Worm (Caenorhabditis elegans) whole organism, young adult: ENCODE data around the gene cav-2.

Source experiments
- B0035.1 ChIP-seq: sonication (generic microtip); optimal IDR thresholded peaks from 2 replicates; lab custom pipeline; 2016; ENCODE audit warnings: missing genetic modification characterization, mild to moderate bottlenecking, missing compliant biosample characterization, missing genotype, missing genetic modification reagents
- B0336.3 ChIP-seq: fragments of 200-800 bp; sonication (Bioruptor generic); IDR thresholded peaks from 2 replicates; pipeline ENCODE4 v1.3.6; 2022; ENCODE audit warnings: missing genetic modification characterization, missing compliant biosample characterization
- F23B12.7 ChIP-seq: sonication (generic microtip); optimal IDR thresholded peaks from 2 replicates; lab custom pipeline; 2017; ENCODE audit warnings: missing genetic modification characterization, mild to moderate bottlenecking, missing compliant biosample characterization, antibody characterized with exemption, moderate library complexity; ENCODE audit not compliant: insufficient read depth
- F49E8.2 ChIP-seq: sonication (generic microtip); optimal IDR thresholded peaks from 3 replicates; lab custom pipeline; 2017; ENCODE audit warnings: missing genetic modification characterization, mild to moderate bottlenecking, missing compliant biosample characterization, antibody characterized with exemption, moderate library complexity; ENCODE audit not compliant: insufficient read depth
- K11D2.4 ChIP-seq: fragments of 200-800 bp; sonication (Bioruptor generic); IDR thresholded peaks from 2 replicates; pipeline ENCODE4 v1.3.6; 2022; ENCODE audit warnings: missing genetic modification reagents, missing genetic modification characterization, missing compliant biosample characterization
- T07F8.4 ChIP-seq: sonication (generic microtip); optimal IDR thresholded peaks from 2 replicates; lab custom pipeline; 2016; ENCODE audit warnings: mild to moderate bottlenecking, missing genetic modification characterization, moderate library complexity, missing compliant biosample characterization
- T26A5.8 ChIP-seq: sonication (generic microtip); optimal IDR thresholded peaks from 2 replicates; lab custom pipeline; 2016; ENCODE audit warnings: missing genetic modification characterization, missing compliant biosample characterization
- ZK185.1 ChIP-seq: sonication (generic microtip); optimal IDR thresholded peaks from 2 replicates; lab custom pipeline; 2016; ENCODE audit warnings: mild to moderate bottlenecking, missing genetic modification characterization, missing compliant biosample characterization; ENCODE audit not compliant: poor library complexity, severe bottlenecking
- aptf-2 ChIP-seq: fragments of 200-800 bp; sonication (Bioruptor generic); conservative IDR thresholded peaks from 2 replicates; pipeline ENCODE4 v1.3.6; 2022; ENCODE audit warnings: missing genetic modification reagents, missing genetic modification characterization, missing compliant biosample characterization
- bed-1 ChIP-seq: fragments of 200-800 bp; sonication (Bioruptor generic); IDR thresholded peaks from 2 replicates; pipeline ENCODE4 v1.3.6; 2022; ENCODE audit warnings: missing genetic modification reagents, missing genetic modification characterization, missing compliant biosample characterization
- ccch-3 ChIP-seq: fragments of 200-800 bp; sonication (Bioruptor generic); optimal IDR thresholded peaks from 2 replicates; lab custom pipeline; 2018; ENCODE audit warnings: mild to moderate bottlenecking, missing genetic modification characterization, missing compliant biosample characterization
- ceh-40 ChIP-seq: fragments of 200-800 bp; sonication (Bioruptor generic); IDR thresholded peaks from 2 replicates; pipeline ENCODE4 v1.3.6; 2022; ENCODE audit warnings: missing genetic modification characterization, missing compliant biosample characterization
- chd-7 ChIP-seq: sonication (generic microtip); optimal IDR thresholded peaks from 2 replicates; lab custom pipeline; 2016; ENCODE audit warnings: mild to moderate bottlenecking, missing genetic modification characterization, moderate library complexity, missing compliant biosample characterization
- die-1 ChIP-seq: sonication (generic microtip); optimal IDR thresholded peaks from 2 replicates; lab custom pipeline; 2016; ENCODE audit warnings: missing genotype, mild to moderate bottlenecking, missing genetic modification characterization, missing compliant biosample characterization
- ekl-4 ChIP-seq: fragments of 200-800 bp; sonication (Bioruptor generic); IDR thresholded peaks from 2 replicates; pipeline ENCODE4 v1.3.6; 2022; ENCODE audit warnings: missing genetic modification reagents, missing genetic modification characterization, missing compliant biosample characterization
- ets-4 ChIP-seq: fragments of 200-800 bp; sonication (Bioruptor generic); optimal IDR thresholded peaks from 2 replicates; lab custom pipeline; 2018; ENCODE audit warnings: mild to moderate bottlenecking, missing genetic modification characterization, missing compliant biosample characterization
- him-1 ChIP-seq: sonication (generic microtip); optimal IDR thresholded peaks from 2 replicates; lab custom pipeline; 2016; ENCODE audit warnings: missing genotype, missing genetic modification reagents, missing genetic modification characterization, missing compliant biosample characterization
- hmg-20 ChIP-seq: fragments of 200-800 bp; sonication (Bioruptor generic); IDR thresholded peaks from 2 replicates; pipeline ENCODE4 v1.3.6; 2022; ENCODE audit warnings: missing genetic modification reagents, missing genetic modification characterization, missing compliant biosample characterization
- hrde-1 ChIP-seq: sonication (generic microtip); optimal IDR thresholded peaks from 2 replicates; lab custom pipeline; 2016; ENCODE audit warnings: missing genetic modification characterization, mild to moderate bottlenecking, missing compliant biosample characterization, moderate library complexity, missing genotype, missing genetic modification reagents, borderline replicate concordance
- hsf-1 ChIP-seq: fragments of 200-800 bp; sonication (Bioruptor generic); IDR thresholded peaks from 2 replicates; pipeline ENCODE4 v1.3.6; 2022; ENCODE audit warnings: missing genetic modification reagents, missing genetic modification characterization, missing compliant biosample characterization
- lag-1 ChIP-seq: fragments of 200-800 bp; sonication (Bioruptor generic); IDR thresholded peaks from 2 replicates; pipeline ENCODE4 v1.3.6; 2022; ENCODE audit warnings: missing genetic modification reagents, missing genetic modification characterization, missing compliant biosample characterization
- let-526 ChIP-seq: fragments of 200-800 bp; sonication (Bioruptor generic); IDR thresholded peaks from 2 replicates; pipeline ENCODE4 v1.3.6; 2022; ENCODE audit warnings: missing genetic modification reagents, missing genetic modification characterization, missing compliant biosample characterization
- lin-26 ChIP-seq: fragments of 200-800 bp; sonication (Bioruptor generic); IDR thresholded peaks from 2 replicates; pipeline ENCODE4 v1.3.6; 2022; ENCODE audit warnings: missing genetic modification reagents, missing genetic modification characterization, missing compliant biosample characterization
- madf-10 ChIP-seq: sonication (generic microtip); optimal IDR thresholded peaks from 2 replicates; lab custom pipeline; 2016; ENCODE audit warnings: mild to moderate bottlenecking, missing genetic modification characterization, missing compliant biosample characterization
- madf-8 ChIP-seq: fragments of 200-800 bp; sonication (Bioruptor generic); conservative IDR thresholded peaks from 2 replicates; pipeline ENCODE4 v1.3.6; 2022; ENCODE audit warnings: missing genetic modification reagents, missing genetic modification characterization, missing compliant biosample characterization
- nhr-179 ChIP-seq: sonication (generic microtip); optimal IDR thresholded peaks from 2 replicates; lab custom pipeline; 2016; ENCODE audit warnings: mild to moderate bottlenecking, missing genetic modification characterization, missing compliant biosample characterization
- nhr-27 ChIP-seq: fragments of 200-800 bp; sonication (Bioruptor generic); optimal IDR thresholded peaks from 2 replicates; lab custom pipeline; 2018; ENCODE audit warnings: mild to moderate bottlenecking, missing genetic modification characterization, moderate library complexity, missing compliant biosample characterization
- nhr-80 ChIP-seq: sonication (generic microtip); optimal IDR thresholded peaks from 2 replicates; lab custom pipeline; 2016; ENCODE audit warnings: missing genetic modification characterization, missing compliant biosample characterization
- pha-4 ChIP-seq: fragments of 150-350 bp; sonication (generic microtip); optimal IDR thresholded peaks from 2 replicates; lab custom pipeline; 2014; ENCODE audit warnings: missing biosample characterization, missing genetic modification reagents, missing genetic modification characterization
- rcor-1 ChIP-seq: fragments of 200-800 bp; sonication (Bioruptor generic); IDR thresholded peaks from 2 replicates; pipeline ENCODE4 v1.3.6; 2022; ENCODE audit warnings: missing genetic modification reagents, missing genetic modification characterization, missing compliant biosample characterization
- snpc-4 ChIP-seq, 5 experiments: fragments of 150-350 bp in 1 of 5; sonication (generic microtip) in 4 of 5; optimal IDR thresholded peaks; 2 replicates each; lab custom pipeline; 2014 to 2018; ENCODE audit warnings: missing genetic modification characterization in 5 of 5, missing biosample characterization in 3 of 5, antibody characterized with exemption in 2 of 5, mild to moderate bottlenecking in 2 of 5, missing compliant biosample characterization in 2 of 5, missing genotype in 2 of 5, moderate library complexity in 2 of 5, missing genetic modification reagents in 1 of 5
- unc-62 ChIP-seq: fragments of 150-350 bp; optimal IDR thresholded peaks from 2 replicates; lab custom pipeline; 2014; ENCODE audit warnings: missing biosample characterization, missing genetic modification reagents, missing genetic modification characterization
- xnd-1 ChIP-seq: sonication (generic microtip); optimal IDR thresholded peaks from 2 replicates; lab custom pipeline; 2016; ENCODE audit warnings: missing genotype, missing genetic modification reagents, missing genetic modification characterization, missing compliant biosample characterization
- zfh-2 ChIP-seq: fragments of 200-800 bp; sonication (Bioruptor generic); conservative IDR thresholded peaks from 2 replicates; pipeline ENCODE4 v1.3.6; 2022; ENCODE audit warnings: missing genetic modification reagents, missing genetic modification characterization, missing compliant biosample characterization
- ztf-18 ChIP-seq: sonication (generic microtip); optimal IDR thresholded peaks from 2 replicates; lab custom pipeline; 2016; ENCODE audit warnings: missing genotype, mild to moderate bottlenecking, missing genetic modification characterization, missing compliant biosample characterization
- ztf-26 ChIP-seq: sonication (generic microtip); optimal IDR thresholded peaks from 2 replicates; lab custom pipeline; 2017; ENCODE audit warnings: missing genetic modification characterization, missing compliant biosample characterization

The cav-2 gene

ce11 chrV:13575866-13576265, 19.0 kb downstream of the cav-2 start:
- TF ChIP-seq hsf-1 (GFP tag; lab: Robert Waterston, UW) (0 out of 2 replicates have a peak, but pooled peaks have one; percentile 9), T07F8.4 (tag; lab: Kevin White, UChicago) (no peak)

- TF ChIP-seq nhr-80 (peak; percentile 17), ccch-3 (GFP tag; lab: Kevin White, UChicago) (no peak)
Observed at ce11 chrV:13576828-13577227, 19.9 kb downstream of the cav-2 start.

ce11 chrV:13577463-13577862, 20.6 kb downstream of the cav-2 start:
- TF ChIP-seq nhr-27: no peak
- TF ChIP-seq nhr-80: peak; percentile 75

- TF ChIP-seq madf-10 (tag; lab: Kevin White, UChicago) (no peak), nhr-80 (peak; percentile 82)
Observed at ce11 chrV:13578637-13579036, 21.7 kb downstream of the cav-2 start, which contains the start of gene C50B8.6. TSS of gene C50B8.6 (plus strand) at chrV:13578972.

- no peak for TF ChIP-seq hsf-1 (GFP tag; lab: Robert Waterston, UW)
- TF ChIP-seq nhr-80: peak; percentile 46
Observed at ce11 chrV:13580696-13581095, 23.8 kb downstream of the cav-2 start, which contains the start of gene C50B8.5. TSS of gene C50B8.5 (plus strand) at chrV:13580968.

ce11 chrV:13584484-13584883, 27.6 kb downstream of the cav-2 start, which contains the start of gene F53F4.1:
TSS of gene F53F4.1 (plus strand) at chrV:13584784.
- no peak for TF ChIP-seq hrde-1
- TF ChIP-seq die-1 (tag; lab: Kevin White, UChicago): no peak
- no peak for TF ChIP-seq aptf-2
- no peak for TF ChIP-seq rcor-1
- TF ChIP-seq K11D2.4: no peak
- no peak for TF ChIP-seq F23B12.7 (tag; lab: Kevin White, UChicago)
- no peak for TF ChIP-seq pha-4 (tag; lab: Kevin White, UChicago)
- TF ChIP-seq F49E8.2: no peak
- no peak for TF ChIP-seq lag-1 (GFP tag; lab: Robert Waterston, UW)
- TF ChIP-seq let-526 (GFP tag; lab: Robert Waterston, UW): no peak
- no peak for TF ChIP-seq xnd-1 (tag; lab: Kevin White, UChicago)
- no peak for TF ChIP-seq ceh-40 (GFP tag; lab: Robert Waterston, UW)
- no peak for TF ChIP-seq hmg-20 (GFP tag; lab: Robert Waterston, UW)
- TF ChIP-seq B0336.3: no peak
- no peak for TF ChIP-seq ZK185.1 (tag; lab: Kevin White, UChicago)
- no peak for TF ChIP-seq snpc-4 (GFP tag; optimal IDR thresholded peaks at IDR 0.05; lab: Kevin White, UChicago)
- TF ChIP-seq snpc-4 (tag; optimal IDR thresholded peaks at IDR 0.05; lab: Kevin White, UChicago): no peak
- TF ChIP-seq T26A5.8 (tag; lab: Kevin White, UChicago): no peak
- TF ChIP-seq chd-7 (tag; lab: Kevin White, UChicago): no peak
- no peak for TF ChIP-seq ztf-18 (tag; lab: Kevin White, UChicago)
- no peak for TF ChIP-seq ekl-4
- TF ChIP-seq, all 124 proteins: peak for 0

- TF ChIP-seq nhr-179 (tag; lab: Kevin White, UChicago) (no peak), unc-62 (GFP tag; lab: Kevin White, UChicago) (no peak), bed-1 (GFP tag; lab: Robert Waterston, UW) (no peak), madf-8 (GFP tag; lab: Robert Waterston, UW) (no peak), ets-4 (GFP tag; lab: Kevin White, UChicago) (no peak), zfh-2 (GFP tag; lab: Robert Waterston, UW) (no peak), B0035.1 (tag; lab: Kevin White, UChicago) (no peak), ztf-26 (tag; lab: Kevin White, UChicago) (no peak), him-1 (tag; lab: Kevin White, UChicago) (no peak), xnd-1 (tag; lab: Kevin White, UChicago) (no peak), lin-26 (GFP tag; lab: Robert Waterston, UW) (no peak)
- TF ChIP-seq, all 124 proteins: peak for 0
Observed at ce11 chrV:13587902-13588301, 31.0 kb downstream of the cav-2 start, which contains the start of gene F53F4.17. TSS of gene F53F4.17 (plus strand) at chrV:13588202.
